Worm (Caenorhabditis elegans) whole organism, early embryonic: ENCODE data around the gene F40F9.3.

Experiments
- B0310.2 ChIP-seq: sonication (generic microtip); optimal IDR thresholded peaks from 2 replicates; lab custom pipeline; 2016; ENCODE audit warnings: mild to moderate bottlenecking, missing genetic modification characterization, missing compliant biosample characterization
- F13C5.2 ChIP-seq: sonication (generic microtip); optimal IDR thresholded peaks from 2 replicates; lab custom pipeline; 2017; ENCODE audit warnings: mild to moderate bottlenecking, missing genetic modification characterization, inconsistent platforms, missing compliant biosample characterization
- ama-1 ChIP-seq: fragments of 150-350 bp; optimal IDR thresholded peaks from 2 replicates; lab custom pipeline; 2014
- ceh-13 ChIP-seq: fragments of 200-800 bp; sonication (Bioruptor generic); optimal IDR thresholded peaks from 2 replicates; lab custom pipeline; 2018; ENCODE audit warnings: mild to moderate bottlenecking, missing genetic modification characterization, missing compliant biosample characterization
- ets-7 ChIP-seq: sonication (generic microtip); optimal IDR thresholded peaks from 2 replicates; lab custom pipeline; 2016; ENCODE audit warnings: missing genotype, missing genetic modification characterization, missing compliant biosample characterization
- scrt-1 ChIP-seq: fragments of 200-800 bp; sonication (Bioruptor generic); IDR thresholded peaks from 2 replicates; pipeline ENCODE4 v1.3.6; 2022; ENCODE audit warnings: missing genetic modification characterization, missing compliant biosample characterization

ce11 chrV:9703549-9703948 lies 11.5 kb upstream of the F40F9.3 start:
- TF ChIP-seq ama-1 (lab: Kevin White, UChicago) = no peak
- TF ChIP-seq scrt-1 (GFP tag; lab: Robert Waterston, UW) = no peak
- TF ChIP-seq F13C5.2 (tag; lab: Kevin White, UChicago) = no peak
- no peak for TF ChIP-seq B0310.2
- TF ChIP-seq ceh-13 (GFP tag; lab: Kevin White, UChicago) = no peak
- no peak for TF ChIP-seq ets-7 (tag; lab: Kevin White, UChicago)
